Fruit fly (Drosophila melanogaster) whole organism, wandering third instar larva: ENCODE results near the gene CG33189.
A peak's percentile ranks its signal among the peaks of the same experiment; 100 is the strongest.

ENCODE experiments used
- Abd-B ChIP-seq: fragments of >200 bp; optimal IDR thresholded peaks from 2 replicates; lab custom pipeline; 2017; ENCODE audit warnings: missing biosample characterization, missing genetic modification characterization
- CG32264 ChIP-seq: fragments of 200-800 bp; sonication (Bioruptor generic); optimal IDR thresholded peaks from 2 replicates; lab custom pipeline; 2016; ENCODE audit warnings: missing biosample characterization, missing genetic modification characterization
- CG9705 ChIP-seq: fragments of 200-800 bp; sonication (Bioruptor generic); optimal IDR thresholded peaks from 2 replicates; lab custom pipeline; 2018; ENCODE audit warnings: missing biosample characterization, mild to moderate bottlenecking, missing genetic modification characterization
- CrebA ChIP-seq: fragments of 200-800 bp; sonication (Bioruptor generic); optimal IDR thresholded peaks from 2 replicates; lab custom pipeline; 2016; ENCODE audit warnings: missing biosample characterization, mild to moderate bottlenecking, missing genetic modification characterization, borderline replicate concordance
- Dfd ChIP-seq: fragments of >200 bp; optimal IDR thresholded peaks from 2 replicates; lab custom pipeline; 2017; ENCODE audit warnings: missing biosample characterization, missing genetic modification characterization
- GATAd ChIP-seq: sonication (Bioruptor generic); optimal IDR thresholded peaks from 2 replicates; lab custom pipeline; 2016; ENCODE audit warnings: missing biosample characterization, missing genetic modification characterization
- HLH106 ChIP-seq: fragments of 200-800 bp; optimal IDR thresholded peaks from 3 replicates; lab custom pipeline; 2019; ENCODE audit warnings: missing biosample characterization, mild to moderate bottlenecking, missing genetic modification characterization, moderate library complexity
- Hnf4 ChIP-seq: fragments of 200-800 bp; sonication (Bioruptor generic); optimal IDR thresholded peaks from 2 replicates; lab custom pipeline; 2016; ENCODE audit warnings: missing biosample characterization, mild to moderate bottlenecking, missing genetic modification characterization
- Hr78 ChIP-seq: fragments of >200 bp; optimal IDR thresholded peaks from 2 replicates; lab custom pipeline; 2017; ENCODE audit warnings: missing biosample characterization, missing genetic modification characterization
- Hr83 ChIP-seq: fragments of 200-300 bp; sonication (Bioruptor generic); optimal IDR thresholded peaks from 2 replicates; lab custom pipeline; 2016; ENCODE audit warnings: missing biosample characterization, mild to moderate bottlenecking, missing genetic modification characterization, moderate library complexity; ENCODE audit not compliant: poor library complexity, severe bottlenecking
- Jra ChIP-seq: sonication (Bioruptor generic); optimal IDR thresholded peaks from 2 replicates; lab custom pipeline; 2016; ENCODE audit warnings: missing biosample characterization, missing genetic modification characterization
- Mio ChIP-seq: sonication (Bioruptor generic); optimal IDR thresholded peaks from 2 replicates; lab custom pipeline; 2016; ENCODE audit warnings: missing biosample characterization, missing genetic modification characterization
- Myc ChIP-seq: fragments of >200 bp; optimal IDR thresholded peaks from 2 replicates; lab custom pipeline; 2017
- N ChIP-seq: fragments of >200 bp; optimal IDR thresholded peaks from 2 replicates; lab custom pipeline; 2018; ENCODE audit warnings: missing biosample characterization, missing external identifiers, missing genetic modification characterization
- OdsH ChIP-seq: fragments of 200-800 bp; sonication (Bioruptor generic); optimal IDR thresholded peaks from 2 replicates; lab custom pipeline; 2016; ENCODE audit warnings: missing biosample characterization, mild to moderate bottlenecking, missing genetic modification characterization
- Rel ChIP-seq, 2 experiments: fragments of 200-800 bp; sonication (Bioruptor generic) in 1 of 2; optimal IDR thresholded peaks; 2 replicates in 1 of 2; 3 replicates in 1 of 2; lab custom pipeline; 2016 to 2019; ENCODE audit warnings: mild to moderate bottlenecking in 2 of 2, missing biosample characterization in 2 of 2, missing genetic modification characterization in 2 of 2, moderate library complexity in 1 of 2
- Sp1 ChIP-seq: fragments of 200-800 bp; sonication (Bioruptor generic); optimal IDR thresholded peaks from 3 replicates; lab custom pipeline; 2019; ENCODE audit warnings: missing biosample characterization, mild to moderate bottlenecking, missing genetic modification characterization, moderate library complexity
- Vsx2 ChIP-seq: fragments of 200-300, 225-300 bp; sonication (Bioruptor generic); optimal IDR thresholded peaks from 2 replicates; lab custom pipeline; 2018; ENCODE audit warnings: missing biosample characterization, missing genetic modification characterization; ENCODE audit not compliant: partially characterized antibody
- br ChIP-seq: fragments of 200-800 bp; sonication (Bioruptor generic); optimal IDR thresholded peaks from 2 replicates; lab custom pipeline; 2016; ENCODE audit warnings: missing biosample characterization, missing genetic modification characterization
- brk ChIP-seq: fragments of 200-800 bp; sonication (Bioruptor generic); optimal IDR thresholded peaks from 2 replicates; lab custom pipeline; 2016; ENCODE audit warnings: missing biosample characterization, mild to moderate bottlenecking, missing genetic modification characterization
- dl ChIP-seq, 2 experiments: fragments of 175-275, 200-275 bp in 1 of 2; fragments of 200-275 bp in 1 of 2; sonication (Bioruptor generic); optimal IDR thresholded peaks; lab custom pipeline; 2018; ENCODE audit warnings: mild to moderate bottlenecking in 2 of 2, missing biosample characterization in 2 of 2, missing genetic modification characterization in 2 of 2, moderate library complexity in 2 of 2; ENCODE audit not compliant: partially characterized antibody in 2 of 2, insufficient read depth in 1 of 2
- dmrt93B ChIP-seq: fragments of 200-800 bp; sonication (Bioruptor generic); optimal IDR thresholded peaks from 2 replicates; lab custom pipeline; 2018; ENCODE audit warnings: missing biosample characterization, mild to moderate bottlenecking, missing genetic modification characterization
- dsf ChIP-seq: sonication (Bioruptor generic); optimal IDR thresholded peaks from 2 replicates; lab custom pipeline; 2016; ENCODE audit warnings: missing biosample characterization, missing genetic modification characterization, borderline replicate concordance
- ey ChIP-seq: fragments of 200-800 bp; sonication (Bioruptor generic); optimal IDR thresholded peaks from 2 replicates; lab custom pipeline; 2016; ENCODE audit warnings: missing biosample characterization, missing genetic modification characterization
- foxo ChIP-seq, 2 experiments: fragments of 200-800 bp; sonication (Bioruptor generic); optimal IDR thresholded peaks; 2 replicates in 1 of 2; 3 replicates in 1 of 2; lab custom pipeline; 2016 to 2017; ENCODE audit warnings: missing biosample characterization in 2 of 2, missing genetic modification characterization in 2 of 2
- fru ChIP-seq: fragments of 200-800 bp; sonication (Bioruptor generic); optimal IDR thresholded peaks from 3 replicates; lab custom pipeline; 2016; ENCODE audit warnings: missing biosample characterization, mild to moderate bottlenecking, missing genetic modification characterization
- h ChIP-seq: fragments of 200-800 bp; sonication (Bioruptor generic); optimal IDR thresholded peaks from 3 replicates; lab custom pipeline; 2016; ENCODE audit warnings: missing biosample characterization, mild to moderate bottlenecking, missing genetic modification characterization
- jim ChIP-seq: fragments of 175-275, 200-325 bp; sonication (Bioruptor generic); optimal IDR thresholded peaks from 2 replicates; lab custom pipeline; 2016; ENCODE audit warnings: missing biosample characterization, mild to moderate bottlenecking, missing genetic modification characterization
- lola ChIP-seq: fragments of >200 bp; optimal IDR thresholded peaks from 2 replicates; lab custom pipeline; 2017; ENCODE audit warnings: missing biosample characterization, missing genetic modification characterization
- pan ChIP-seq: fragments of >200 bp; optimal IDR thresholded peaks from 2 replicates; lab custom pipeline; 2017
- psq ChIP-seq: fragments of 200-800 bp; sonication (Bioruptor generic); optimal IDR thresholded peaks from 3 replicates; lab custom pipeline; 2017; ENCODE audit warnings: missing biosample characterization, mild to moderate bottlenecking, missing genetic modification characterization, moderate library complexity
- rgr ChIP-seq: fragments of 200-800 bp; sonication (Bioruptor generic); optimal IDR thresholded peaks from 3 replicates; lab custom pipeline; 2016; ENCODE audit warnings: missing biosample characterization, mild to moderate bottlenecking, missing genetic modification characterization
- sage ChIP-seq: fragments of 200-800 bp; sonication (Bioruptor generic); optimal IDR thresholded peaks from 2 replicates; lab custom pipeline; 2016; ENCODE audit warnings: missing biosample characterization, mild to moderate bottlenecking, missing genetic modification characterization
- sv ChIP-seq: fragments of 200-800 bp; sonication (Bioruptor generic); optimal IDR thresholded peaks from 3 replicates; lab custom pipeline; 2016; ENCODE audit warnings: missing biosample characterization, missing genetic modification characterization
- tai ChIP-seq: sonication (Bioruptor generic); optimal IDR thresholded peaks from 2 replicates; lab custom pipeline; 2016; ENCODE audit warnings: missing biosample characterization, missing genetic modification characterization
- usp ChIP-seq: fragments of >200 bp; optimal IDR thresholded peaks from 2 replicates; lab custom pipeline; 2017; ENCODE audit warnings: missing biosample characterization, missing genetic modification characterization
- woc ChIP-seq: sonication (Bioruptor generic); optimal IDR thresholded peaks from 2 replicates; lab custom pipeline; 2016; ENCODE audit warnings: missing biosample characterization, mild to moderate bottlenecking, missing genetic modification characterization

CG33189 gene

dm6 chr3R:8820428-8820912 lies 39.9 kb upstream of the CG33189 start, which contains the start of gene aqz (continued):
- TF ChIP-seq HLH106 = peak; percentile 55
- peak; percentile 33 for TF ChIP-seq ey (GFP tag; lab: Kevin White, UChicago)
- TF ChIP-seq, all 38 proteins: peak for 23

dm6 chr3R:8819551-8820057 lies 39.0 kb upstream of the CG33189 start:
- TF ChIP-seq sage (GFP tag; lab: Kevin White, UChicago) (no peak), Abd-B (GFP tag; lab: Kevin White, UChicago) (no peak), Hr83 (GFP tag; lab: Kevin White, UChicago) (peak; percentile 83), GATAd (GFP tag; lab: Kevin White, UChicago) (no peak), Hr78 (no peak), N (GFP tag; lab: Kevin White, UChicago) (no peak), Myc (lab: Kevin White, UChicago) (no peak), dsf (GFP tag; lab: Kevin White, UChicago) (no peak), dl (GFP tag; optimal IDR thresholded peaks at IDR 0.05; lab: Kevin White, UChicago; ENCODE audit: insufficient read depth in 1 of 2, partially characterized antibody in 2 of 2) (no peak), jim (no peak), pan (lab: Kevin White, UChicago) (no peak), Dfd (GFP tag; lab: Kevin White, UChicago) (no peak), br (GFP tag; lab: Kevin White, UChicago) (peak; percentile 35), rgr (GFP tag; lab: Kevin White, UChicago) (peak; percentile 59), Jra (GFP tag; lab: Kevin White, UChicago) (peak; percentile 55), brk (peak; percentile 61), h (peak; percentile 64), usp (no peak), ey (GFP tag; lab: Kevin White, UChicago) (no peak), foxo (GFP tag; optimal IDR thresholded peaks at IDR 0.05; lab: Kevin White, UChicago) (peak; percentile 20 to 30), Sp1 (GFP tag; lab: Kevin White, UChicago) (peak; percentile 5), Vsx2 (GFP tag; lab: Kevin White, UChicago) (no peak), OdsH (GFP tag; lab: Kevin White, UChicago) (peak; percentile 33), CG9705 (no peak), CrebA (GFP tag; lab: Kevin White, UChicago) (no peak), fru (GFP tag; lab: Kevin White, UChicago) (peak; percentile 43), sv (GFP tag; lab: Kevin White, UChicago) (peak; percentile 27), Rel (GFP tag; optimal IDR thresholded peaks at IDR 0.05; lab: Kevin White, UChicago) (no peak), Rel (tag; optimal IDR thresholded peaks at IDR 0.05; lab: Kevin White, UChicago) (no peak), Hnf4 (GFP tag; lab: Kevin White, UChicago) (peak; percentile 57), woc (GFP tag; lab: Kevin White, UChicago) (no peak), dmrt93B (GFP tag; lab: Kevin White, UChicago) (no peak)
- TF ChIP-seq, all 38 proteins: peak for 12

- no peak for TF ChIP-seq Rel (GFP tag; optimal IDR thresholded peaks at IDR 0.05; lab: Kevin White, UChicago)
- TF ChIP-seq Rel (tag; optimal IDR thresholded peaks at IDR 0.05; lab: Kevin White, UChicago) = no peak
- TF ChIP-seq OdsH (GFP tag; lab: Kevin White, UChicago) = no peak
- TF ChIP-seq br (GFP tag; lab: Kevin White, UChicago) = no peak
- no peak for TF ChIP-seq psq (GFP tag; lab: Kevin White, UChicago)
- TF ChIP-seq Abd-B (GFP tag; lab: Kevin White, UChicago) = no peak
- no peak for TF ChIP-seq CG9705
- TF ChIP-seq sage (GFP tag; lab: Kevin White, UChicago) = no peak
- TF ChIP-seq Jra (GFP tag; lab: Kevin White, UChicago) = no peak
Observed at dm6 chr3R:8818239-8818638, 37.6 kb upstream of the CG33189 start.

- TF ChIP-seq Mio (no peak), Abd-B (GFP tag; lab: Kevin White, UChicago) (no peak), CG32264 (GFP tag; lab: Kevin White, UChicago) (no peak), CrebA (GFP tag; lab: Kevin White, UChicago) (no peak), Dfd (GFP tag; lab: Kevin White, UChicago) (no peak), woc (GFP tag; lab: Kevin White, UChicago) (no peak), psq (GFP tag; lab: Kevin White, UChicago) (no peak), Hr83 (GFP tag; lab: Kevin White, UChicago) (no peak), GATAd (GFP tag; lab: Kevin White, UChicago) (no peak), Myc (lab: Kevin White, UChicago) (no peak), dmrt93B (GFP tag; lab: Kevin White, UChicago) (no peak), jim (no peak), tai (GFP tag; lab: Kevin White, UChicago) (no peak), lola (GFP tag; lab: Kevin White, UChicago) (no peak), brk (no peak), ey (GFP tag; lab: Kevin White, UChicago) (no peak), sage (GFP tag; lab: Kevin White, UChicago) (no peak)
Observed at dm6 chr3R:8815074-8815473, 34.5 kb upstream of the CG33189 start.
